Worm (Caenorhabditis elegans) whole organism, L4 larva: Measurements from ENCODE around the gene T08D10.3.

Experiments
- D1046.2 ChIP-seq: fragments of 200-800 bp; sonication (Bioruptor generic); IDR thresholded peaks from 2 replicates; pipeline ENCODE4 v1.3.6; 2022; ENCODE audit warnings: missing genetic modification characterization, missing compliant biosample characterization
- F10B5.3 ChIP-seq: sonication (generic microtip); optimal IDR thresholded peaks from 2 replicates; lab custom pipeline; 2016; ENCODE audit warnings: mild to moderate bottlenecking, missing genetic modification characterization, missing compliant biosample characterization
- R02D3.7 ChIP-seq: fragments of 150-350 bp; sonication (generic microtip); optimal IDR thresholded peaks from 3 replicates; lab custom pipeline; 2014; ENCODE audit warnings: missing biosample characterization, missing genetic modification characterization
- T26A8.4 ChIP-seq: fragments of 200-800 bp; sonication (Bioruptor generic); IDR thresholded peaks from 2 replicates; pipeline ENCODE4 v1.3.6; 2022; ENCODE audit warnings: missing genetic modification characterization, missing compliant biosample characterization
- ZK337.2 ChIP-seq: fragments of 200-800 bp; sonication (Bioruptor generic); IDR thresholded peaks from 2 replicates; pipeline ENCODE4 v1.3.6; 2022; ENCODE audit warnings: missing genetic modification reagents, missing genetic modification characterization, missing compliant biosample characterization
- aha-1 ChIP-seq: fragments of 150-350 bp; peaks from one replicate; lab custom pipeline; 2014; ENCODE audit warnings: missing biosample characterization, missing genetic modification characterization
- attf-4 ChIP-seq: sonication (generic microtip); optimal IDR thresholded peaks from 3 replicates; lab custom pipeline; 2017; ENCODE audit warnings: missing biosample characterization, missing genetic modification characterization
- ceh-32 ChIP-seq: sonication (generic microtip); optimal IDR thresholded peaks from 2 replicates; lab custom pipeline; 2016; ENCODE audit warnings: mild to moderate bottlenecking, missing genetic modification characterization, missing compliant biosample characterization; ENCODE audit not compliant: poor library complexity
- ceh-44 ChIP-seq: fragments of 200-800 bp; sonication (Bioruptor generic); IDR thresholded peaks from 2 replicates; pipeline ENCODE4 v1.3.6; 2022; ENCODE audit warnings: missing genetic modification reagents, missing genetic modification characterization, missing compliant biosample characterization
- ceh-62 ChIP-seq: sonication (generic microtip); optimal IDR thresholded peaks from 2 replicates; lab custom pipeline; 2017; ENCODE audit warnings: missing biosample characterization, missing genetic modification characterization
- ces-1 ChIP-seq: fragments of 150-350 bp; sonication (generic microtip); optimal IDR thresholded peaks from 4 replicates; lab custom pipeline; 2014; ENCODE audit warnings: missing biosample characterization, missing genetic modification reagents, missing genetic modification characterization
- daf-19 ChIP-seq: fragments of 200-800 bp; sonication (Bioruptor generic); conservative IDR thresholded peaks from 2 replicates; pipeline ENCODE4 v1.3.6; 2022; ENCODE audit warnings: missing genetic modification characterization, missing compliant biosample characterization
- daf-8 ChIP-seq: fragments of 200-800 bp; sonication (Bioruptor generic); IDR thresholded peaks from 2 replicates; pipeline ENCODE4 v1.3.6; 2022; ENCODE audit warnings: missing genetic modification characterization, missing compliant biosample characterization
- dmd-8 ChIP-seq: fragments of 200-800 bp; sonication (Bioruptor generic); IDR thresholded peaks from 2 replicates; pipeline ENCODE4 v1.3.6; 2022; ENCODE audit warnings: missing genetic modification characterization, missing compliant biosample characterization
- dmd-9 ChIP-seq: fragments of 200-800 bp; sonication (Bioruptor generic); IDR thresholded peaks from 2 replicates; pipeline ENCODE4 v1.3.6; 2022; ENCODE audit warnings: missing genetic modification reagents, missing genetic modification characterization, missing compliant biosample characterization
- duxl-1 ChIP-seq: sonication (generic microtip); optimal IDR thresholded peaks from 2 replicates; lab custom pipeline; 2016; ENCODE audit warnings: mild to moderate bottlenecking, missing genetic modification characterization, moderate library complexity, missing compliant biosample characterization; ENCODE audit not compliant: poor library complexity
- egl-27 ChIP-seq: sonication (generic microtip); optimal IDR thresholded peaks from 3 replicates; lab custom pipeline; 2017; ENCODE audit warnings: missing biosample characterization, missing genetic modification reagents, missing genetic modification characterization
- egl-43 ChIP-seq: fragments of 200-800 bp; sonication (Bioruptor generic); IDR thresholded peaks from 2 replicates; pipeline ENCODE4 v1.3.6; 2022; ENCODE audit warnings: missing genetic modification reagents, missing genetic modification characterization, missing compliant biosample characterization
- fkh-10 ChIP-seq: fragments of 150-350 bp; optimal IDR thresholded peaks from 2 replicates; lab custom pipeline; 2014; ENCODE audit warnings: missing biosample characterization, missing genetic modification reagents, missing genetic modification characterization
- fos-1 ChIP-seq: fragments of 150-350 bp; optimal IDR thresholded peaks from 2 replicates; lab custom pipeline; 2014; ENCODE audit warnings: missing biosample characterization, missing genetic modification characterization
- gei-8 ChIP-seq: fragments of 200-800 bp; sonication (Bioruptor generic); optimal IDR thresholded peaks from 2 replicates; lab custom pipeline; 2018; ENCODE audit warnings: mild to moderate bottlenecking, missing genetic modification characterization, missing compliant biosample characterization
- hif-1 ChIP-seq, 2 experiments: sonication (generic microtip); optimal IDR thresholded peaks; 2 replicates each; lab custom pipeline; 2016 to 2017; ENCODE audit warnings: missing compliant biosample characterization in 2 of 2, missing genetic modification characterization in 2 of 2, missing genetic modification reagents in 2 of 2, missing genotype in 2 of 2, mild to moderate bottlenecking in 1 of 2
- hlh-11 ChIP-seq: fragments of 200-800 bp; sonication (Bioruptor generic); optimal IDR thresholded peaks from 2 replicates; lab custom pipeline; 2018; ENCODE audit warnings: mild to moderate bottlenecking, missing genetic modification characterization, missing compliant biosample characterization
- hlh-30 ChIP-seq: sonication (generic microtip); optimal IDR thresholded peaks from 2 replicates; lab custom pipeline; 2017; ENCODE audit warnings: antibody characterized with exemption, mild to moderate bottlenecking, missing genetic modification characterization, missing compliant biosample characterization; ENCODE audit not compliant: insufficient read depth
- lim-7 ChIP-seq: fragments of 200-800 bp; sonication (Bioruptor generic); IDR thresholded peaks from 2 replicates; pipeline ENCODE4 v1.3.6; 2022; ENCODE audit warnings: missing genetic modification characterization, missing compliant biosample characterization
- lin-1 ChIP-seq: fragments of 200-800 bp; sonication (Bioruptor generic); IDR thresholded peaks from 2 replicates; pipeline ENCODE4 v1.3.6; 2022; ENCODE audit warnings: missing genetic modification reagents, missing genetic modification characterization, missing compliant biosample characterization
- lin-29 ChIP-seq: fragments of 200-800 bp; sonication (Bioruptor generic); IDR thresholded peaks from 2 replicates; pipeline ENCODE4 v1.3.6; 2022; ENCODE audit warnings: missing genetic modification reagents, missing genetic modification characterization, missing compliant biosample characterization
- lin-38 ChIP-seq: fragments of 200-800 bp; sonication (Bioruptor generic); IDR thresholded peaks from 2 replicates; pipeline ENCODE4 v1.3.6; 2022; ENCODE audit warnings: missing genetic modification reagents, missing genetic modification characterization, missing compliant biosample characterization
- lir-3 ChIP-seq: sonication (generic microtip); optimal IDR thresholded peaks from 2 replicates; lab custom pipeline; 2016; ENCODE audit warnings: mild to moderate bottlenecking, missing genetic modification characterization, missing compliant biosample characterization
- lsy-2 ChIP-seq, 2 experiments: fragments of 150-350 bp in 1 of 2; sonication (generic microtip) in 1 of 2; optimal IDR thresholded peaks; 2 replicates each; lab custom pipeline; 2014 to 2017; ENCODE audit warnings: missing biosample characterization in 2 of 2, missing genetic modification characterization in 2 of 2
- madf-5 ChIP-seq, 2 experiments: fragments of 200-800 bp; sonication (Bioruptor generic); IDR thresholded peaks; 2 replicates each; pipeline ENCODE4 v1.3.6; 2022; ENCODE audit warnings: missing compliant biosample characterization in 2 of 2, missing genetic modification characterization in 2 of 2
- mxl-2 ChIP-seq: fragments of 200-800 bp; sonication (Bioruptor generic); conservative IDR thresholded peaks from 2 replicates; pipeline ENCODE4 v1.3.6; 2022; ENCODE audit warnings: missing genetic modification reagents, missing genetic modification characterization, missing compliant biosample characterization
- mxl-3 ChIP-seq: fragments of 200-800 bp; sonication (Bioruptor generic); optimal IDR thresholded peaks from 2 replicates; lab custom pipeline; 2018; ENCODE audit warnings: mild to moderate bottlenecking, missing genetic modification characterization, missing compliant biosample characterization
- nhr-111 ChIP-seq: fragments of 200-800 bp; sonication (Bioruptor generic); optimal IDR thresholded peaks from 2 replicates; lab custom pipeline; 2018; ENCODE audit warnings: mild to moderate bottlenecking, missing genetic modification characterization, missing compliant biosample characterization
- nhr-237 ChIP-seq: sonication (generic microtip); optimal IDR thresholded peaks from 2 replicates; lab custom pipeline; 2017; ENCODE audit warnings: missing biosample characterization, missing genetic modification characterization
- nhr-41 ChIP-seq: fragments of 200-800 bp; sonication (Bioruptor generic); IDR thresholded peaks from 2 replicates; pipeline ENCODE4 v1.3.6; 2022; ENCODE audit warnings: missing genetic modification reagents, missing genetic modification characterization, missing compliant biosample characterization
- nhr-42 ChIP-seq: fragments of 200-800 bp; sonication (Bioruptor generic); IDR thresholded peaks from 2 replicates; pipeline ENCODE4 v1.3.6; 2022; ENCODE audit warnings: missing genetic modification characterization, missing compliant biosample characterization
- nhr-48 ChIP-seq: sonication (generic microtip); optimal IDR thresholded peaks from 2 replicates; lab custom pipeline; 2016; ENCODE audit warnings: mild to moderate bottlenecking, missing genetic modification characterization, missing compliant biosample characterization
- nhr-6 ChIP-seq: fragments of 150-350 bp; optimal IDR thresholded peaks from 2 replicates; lab custom pipeline; 2014; ENCODE audit warnings: missing biosample characterization, missing genetic modification characterization
- pha-4 ChIP-seq, 2 experiments: fragments of 150-350 bp in 1 of 2; fragments of 200-800 bp in 1 of 2; sonication (Bioruptor generic) in 1 of 2; IDR thresholded peaks in 1 of 2; optimal IDR thresholded peaks in 1 of 2; 2 replicates each; pipeline versions ENCODE4 v1.3.6 to Lab custom; 2014 to 2022; ENCODE audit warnings: missing genetic modification characterization in 2 of 2, missing genetic modification reagents in 2 of 2, missing biosample characterization in 1 of 2, missing compliant biosample characterization in 1 of 2
- php-3 ChIP-seq: fragments of 200-800 bp; sonication (Bioruptor generic); IDR thresholded peaks from 2 replicates; pipeline ENCODE4 v1.3.6; 2022; ENCODE audit warnings: missing genetic modification reagents, missing genetic modification characterization, missing compliant biosample characterization
- sdz-12 ChIP-seq: fragments of 200-800 bp; sonication (Bioruptor generic); optimal IDR thresholded peaks from 2 replicates; lab custom pipeline; 2018; ENCODE audit warnings: mild to moderate bottlenecking, missing genetic modification characterization, missing compliant biosample characterization
- spr-1 ChIP-seq: sonication (generic microtip); optimal IDR thresholded peaks from 2 replicates; lab custom pipeline; 2016; ENCODE audit warnings: mild to moderate bottlenecking, missing genetic modification characterization, missing compliant biosample characterization
- tra-1 ChIP-seq: fragments of 200-800 bp; sonication (Bioruptor generic); IDR thresholded peaks from 2 replicates; pipeline ENCODE4 v1.3.6; 2022; ENCODE audit warnings: missing genetic modification reagents, missing genetic modification characterization, missing compliant biosample characterization
- unc-130 ChIP-seq: sonication (generic microtip); optimal IDR thresholded peaks from 2 replicates; lab custom pipeline; 2016; ENCODE audit warnings: missing genetic modification reagents, missing genetic modification characterization, missing compliant biosample characterization
- unc-62 ChIP-seq, 3 experiments: fragments of 150-350 bp in 1 of 3; sonication (generic microtip); optimal IDR thresholded peaks in 2 of 3; peaks in 1 of 3; 1 replicate in 1 of 3; 2 replicates in 2 of 3; lab custom pipeline; 2014 to 2017; ENCODE audit warnings: missing biosample characterization in 3 of 3, missing genetic modification characterization in 3 of 3, missing genetic modification reagents in 3 of 3, missing genotype in 1 of 3
- vab-7 ChIP-seq: fragments of 200-800 bp; sonication (Bioruptor generic); IDR thresholded peaks from 2 replicates; pipeline ENCODE4 v1.3.6; 2022; ENCODE audit warnings: missing genetic modification reagents, missing genetic modification characterization, missing compliant biosample characterization
- zag-1 ChIP-seq: fragments of 150-350 bp; optimal IDR thresholded peaks from 2 replicates; lab custom pipeline; 2014; ENCODE audit warnings: missing biosample characterization, missing genetic modification characterization
- zip-11 ChIP-seq: fragments of 200-800 bp; sonication (Bioruptor generic); IDR thresholded peaks from 2 replicates; pipeline ENCODE4 v1.3.6; 2022; ENCODE audit warnings: missing genetic modification characterization, missing compliant biosample characterization

T08D10.3 gene

DNA sequence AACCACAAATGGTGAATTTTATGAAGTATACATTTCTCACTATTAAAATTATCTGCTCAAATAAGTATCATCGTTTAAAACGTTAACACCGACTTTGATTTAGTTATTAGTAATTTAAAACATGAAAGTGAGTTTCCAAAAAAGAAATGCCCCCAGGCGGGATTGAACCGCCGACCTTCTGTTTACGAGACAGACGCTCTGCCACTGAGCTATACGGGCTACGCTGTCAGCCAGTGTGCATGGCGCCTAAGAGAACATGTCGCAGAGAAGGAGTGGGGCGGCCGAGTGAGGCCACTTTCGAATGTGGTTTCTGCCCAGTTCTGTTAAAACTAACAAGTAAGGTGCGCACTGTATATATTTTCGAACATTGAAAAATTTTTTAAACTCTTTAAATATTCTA lies 20.3 kb upstream of the T08D10.3 start (continued):
- TF ChIP-seq nhr-111, result no peak
- 0 out of 2 replicates have a peak, but pooled peaks have one; percentile 16 for TF ChIP-seq ceh-44 (GFP tag; lab: Robert Waterston, UW)
- peak; percentile 86 for TF ChIP-seq nhr-42 (GFP tag; lab: Robert Waterston, UW)
- peak; percentile 29 for TF ChIP-seq nhr-6
- peak; percentile 11 for TF ChIP-seq mxl-3 (GFP tag; lab: Kevin White, UChicago)
- TF ChIP-seq lin-29, result no peak
- TF ChIP-seq ces-1 (GFP tag; lab: Kevin White, UChicago), result no peak
- TF ChIP-seq duxl-1 (tag; lab: Kevin White, UChicago), result peak; percentile 78
- TF ChIP-seq fos-1 (tag; lab: Kevin White, UChicago), result no peak
- peak in 1 of 2 experiments; percentile 2 for TF ChIP-seq hif-1 (tag; optimal IDR thresholded peaks at IDR 0.05; lab: Kevin White, UChicago)
- TF ChIP-seq tra-1, result peak; percentile 72; the same call in 1 of the 2 replicates
- peak; percentile 44 for TF ChIP-seq hlh-11 (tag; lab: Kevin White, UChicago)
- peak; percentile 43; the same call in 1 of the 2 replicates for TF ChIP-seq ZK337.2 (GFP tag; lab: Robert Waterston, UW)
- peak; percentile 94 for TF ChIP-seq egl-43 (GFP tag; lab: Robert Waterston, UW)
- TF ChIP-seq nhr-237 (tag; lab: Kevin White, UChicago), result no peak
- peak; percentile 16 for TF ChIP-seq unc-130 (GFP tag; lab: Kevin White, UChicago)
- no peak for TF ChIP-seq zip-11 (GFP tag; lab: Robert Waterston, UW)
- TF ChIP-seq ceh-32 (tag; lab: Kevin White, UChicago), result no peak
- TF ChIP-seq ceh-62 (tag; lab: Kevin White, UChicago), result no peak
- TF ChIP-seq aha-1, result peak; percentile 94
- TF ChIP-seq F10B5.3, result peak; percentile 61
- peak; percentile 87 for TF ChIP-seq pha-4 (GFP tag; IDR thresholded peaks at IDR 0.05; lab: Robert Waterston, UW)
- TF ChIP-seq pha-4 (tag; optimal IDR thresholded peaks at IDR 0.05; lab: Kevin White, UChicago), result no peak
- TF ChIP-seq daf-19 (GFP tag; lab: Robert Waterston, UW), result no peak
- TF ChIP-seq R02D3.7 (tag; lab: Kevin White, UChicago), result no peak
- TF ChIP-seq spr-1 (tag; lab: Kevin White, UChicago), result peak; percentile 62
- TF ChIP-seq egl-27 (tag; lab: Kevin White, UChicago), result no peak
- no peak for TF ChIP-seq T26A8.4 (GFP tag; lab: Robert Waterston, UW)
- no peak for TF ChIP-seq unc-62 (GFP tag; optimal IDR thresholded peaks at IDR 0.05 in 1 of 2; lab: Kevin White, UChicago)
- TF ChIP-seq unc-62 (tag; optimal IDR thresholded peaks at IDR 0.05; lab: Kevin White, UChicago), result no peak
- peak; percentile 27 for TF ChIP-seq lir-3 (tag; lab: Kevin White, UChicago)
- TF ChIP-seq mxl-2 (GFP tag; lab: Robert Waterston, UW), result no peak
- no peak for TF ChIP-seq zag-1
- no peak for TF ChIP-seq lsy-2 (tag; optimal IDR thresholded peaks at IDR 0.05; lab: Kevin White, UChicago)
- 0 out of 2 replicates have a peak, but pooled peaks have one; percentile 60 for TF ChIP-seq daf-8
- peak; percentile 66 to 71; a peak in 2 of 4 replicates for TF ChIP-seq madf-5 (GFP tag; IDR thresholded peaks at IDR 0.05; lab: Robert Waterston, UW)
- peak; percentile 58; the same call in 1 of the 2 replicates for TF ChIP-seq D1046.2 (GFP tag; lab: Robert Waterston, UW)
- TF ChIP-seq dmd-9, result peak; percentile 75
- TF ChIP-seq sdz-12 (GFP tag; lab: Kevin White, UChicago), result peak; percentile 42
- TF ChIP-seq hlh-30 (tag; lab: Kevin White, UChicago), result peak; percentile 46
- TF ChIP-seq attf-4 (tag; lab: Kevin White, UChicago), result no peak
- peak; percentile 85 for TF ChIP-seq lim-7 (GFP tag; lab: Robert Waterston, UW)
- peak; percentile 71 for TF ChIP-seq lin-38 (GFP tag; lab: Robert Waterston, UW)
- TF ChIP-seq php-3 (GFP tag; lab: Robert Waterston, UW), result peak; percentile 63; the same call in 1 of the 2 replicates
- TF ChIP-seq lin-1, result peak; percentile 59; the same call in 1 of the 2 replicates
- TF ChIP-seq gei-8 (GFP tag; lab: Kevin White, UChicago), result no peak
- TF ChIP-seq fkh-10 (GFP tag; lab: Kevin White, UChicago), result no peak
- TF ChIP-seq nhr-48 (tag; lab: Kevin White, UChicago), result peak; percentile 42
- TF ChIP-seq nhr-41 (GFP tag; lab: Robert Waterston, UW), result 0 out of 2 replicates have a peak, but pooled peaks have one; percentile 33
- peak; percentile 89 for TF ChIP-seq vab-7 (GFP tag; lab: Robert Waterston, UW)
- peak; percentile 91 for TF ChIP-seq dmd-8 (GFP tag; lab: Robert Waterston, UW)
